Fruit fly (Drosophila melanogaster) whole organism, embryonic: ENCODE results near the gene CG18179.
A peak's percentile ranks its signal among the peaks of the same experiment; 100 is the strongest.

Experiments
- CG12071 ChIP-seq: fragments of 200-800 bp; sonication (Bioruptor generic); optimal IDR thresholded peaks from 3 replicates; lab custom pipeline; 2018; ENCODE audit warnings: missing biosample characterization, mild to moderate bottlenecking, missing genetic modification characterization
- CG12219 ChIP-seq: fragments of 200-800 bp; sonication (Bioruptor generic); optimal IDR thresholded peaks from 3 replicates; lab custom pipeline; 2018; ENCODE audit warnings: missing biosample characterization, mild to moderate bottlenecking, missing genetic modification characterization
- CG12391 ChIP-seq: fragments of 200-800 bp; sonication (Bioruptor generic); optimal IDR thresholded peaks from 3 replicates; lab custom pipeline; 2018; ENCODE audit warnings: missing biosample characterization, mild to moderate bottlenecking, missing genetic modification characterization, moderate library complexity
- CG12942 ChIP-seq: fragments of 200-800 bp; sonication (Bioruptor generic); optimal IDR thresholded peaks from 3 replicates; lab custom pipeline; 2016; ENCODE audit warnings: missing biosample characterization, missing genetic modification characterization
- CG13624 ChIP-seq: fragments of 200-800 bp; sonication (Bioruptor generic); optimal IDR thresholded peaks from 2 replicates; lab custom pipeline; 2016; ENCODE audit warnings: missing biosample characterization, missing genetic modification characterization
- CG14710 ChIP-seq: fragments of 200-800 bp; sonication (Bioruptor generic); optimal IDR thresholded peaks from 3 replicates; lab custom pipeline; 2019; ENCODE audit warnings: missing biosample characterization, mild to moderate bottlenecking, missing genetic modification characterization, moderate library complexity
- CG15269 ChIP-seq: fragments of 200-800 bp; sonication (Bioruptor generic); optimal IDR thresholded peaks from 2 replicates; lab custom pipeline; 2018; ENCODE audit warnings: missing biosample characterization, mild to moderate bottlenecking, missing genetic modification characterization, moderate library complexity
- CG15479 ChIP-seq: fragments of 200-800 bp; sonication (Bioruptor generic); optimal IDR thresholded peaks from 3 replicates; lab custom pipeline; 2019; ENCODE audit warnings: missing biosample characterization, mild to moderate bottlenecking, missing genetic modification characterization, moderate library complexity
- CG17568 ChIP-seq: fragments of 200-800 bp; sonication (Bioruptor generic); optimal IDR thresholded peaks from 2 replicates; lab custom pipeline; 2018; ENCODE audit warnings: missing biosample characterization, mild to moderate bottlenecking, missing genetic modification characterization, moderate library complexity
- CG18476 ChIP-seq: fragments of 200-800 bp; sonication (Bioruptor generic); optimal IDR thresholded peaks from 2 replicates; lab custom pipeline; 2016; ENCODE audit warnings: missing biosample characterization, mild to moderate bottlenecking, missing genetic modification characterization
- CG3281 ChIP-seq: fragments of 200-800 bp; sonication (Bioruptor generic); optimal IDR thresholded peaks from 3 replicates; lab custom pipeline; 2017; ENCODE audit warnings: missing biosample characterization, mild to moderate bottlenecking, missing genetic modification characterization
- CG3726 ChIP-seq: fragments of 200-800 bp; sonication (Bioruptor generic); IDR thresholded peaks from 3 replicates; pipeline ENCODE4, ENCODE4 v1.3.6; 2022; ENCODE audit warnings: missing biosample characterization, missing genetic modification characterization
- CG4282 ChIP-seq: fragments of 200-800 bp; sonication (Bioruptor generic); optimal IDR thresholded peaks from 2 replicates; lab custom pipeline; 2016; ENCODE audit warnings: missing biosample characterization, missing genetic modification characterization
- CG8359 ChIP-seq: fragments of 200-800 bp; sonication (Bioruptor generic); optimal IDR thresholded peaks from 2 replicates; lab custom pipeline; 2017; ENCODE audit warnings: missing biosample characterization, mild to moderate bottlenecking, missing genetic modification characterization, borderline replicate concordance
- CG8944 ChIP-seq: fragments of 200-800 bp; sonication (Bioruptor generic); optimal IDR thresholded peaks from 3 replicates; lab custom pipeline; 2016; ENCODE audit warnings: missing biosample characterization, missing genetic modification characterization
- CG9727 ChIP-seq: fragments of 200-800 bp; sonication (Bioruptor generic); optimal IDR thresholded peaks from 3 replicates; lab custom pipeline; 2017; ENCODE audit warnings: missing biosample characterization, mild to moderate bottlenecking, missing genetic modification characterization
- Dip3 ChIP-seq: fragments of 200-800 bp; sonication (Bioruptor generic); optimal IDR thresholded peaks from 3 replicates; lab custom pipeline; 2016; ENCODE audit warnings: missing biosample characterization, missing genetic modification characterization
- HHEX ChIP-seq: fragments of 200-800 bp; sonication (Bioruptor generic); optimal IDR thresholded peaks from 3 replicates; lab custom pipeline; 2017; ENCODE audit warnings: missing biosample characterization, mild to moderate bottlenecking, missing genetic modification characterization, missing genetic modification reagents
- HLH3B ChIP-seq: fragments of 200-800 bp; sonication (Bioruptor generic); IDR thresholded peaks from 2 replicates; pipeline ENCODE4 v1.3.6; 2022; ENCODE audit warnings: missing biosample characterization, missing genetic modification characterization
- HLHmδ ChIP-seq: fragments of 200-800 bp; sonication (Bioruptor generic); optimal IDR thresholded peaks from 2 replicates; lab custom pipeline; 2018; ENCODE audit warnings: missing biosample characterization, mild to moderate bottlenecking, missing genetic modification characterization, moderate library complexity
- MESR4 ChIP-seq: fragments of 200-800 bp; sonication (Bioruptor generic); optimal IDR thresholded peaks from 2 replicates; lab custom pipeline; 2018; ENCODE audit warnings: missing biosample characterization, mild to moderate bottlenecking, missing genetic modification characterization, moderate library complexity
- NFAT ChIP-seq: fragments of 200-800 bp; sonication (Bioruptor generic); IDR thresholded peaks from 2 replicates; pipeline ENCODE4 v1.3.6; 2022; ENCODE audit warnings: missing biosample characterization, missing genetic modification characterization
- NK7.1 ChIP-seq: fragments of 200-800 bp; sonication (Bioruptor generic); optimal IDR thresholded peaks from 3 replicates; lab custom pipeline; 2016; ENCODE audit warnings: missing biosample characterization, missing genetic modification characterization
- Oli ChIP-seq: fragments of 200-800 bp; sonication (Bioruptor generic); optimal IDR thresholded peaks from 2 replicates; lab custom pipeline; 2018; ENCODE audit warnings: missing biosample characterization, mild to moderate bottlenecking, missing genetic modification characterization, moderate library complexity
- Scr ChIP-seq: fragments of 200-800 bp; sonication (Bioruptor generic); IDR thresholded peaks from 2 replicates; pipeline ENCODE4 v1.3.6; 2022; ENCODE audit warnings: missing biosample characterization, missing genetic modification characterization; ENCODE audit not compliant: partially characterized antibody
- Spps ChIP-seq: fragments of 200-800 bp; sonication (Bioruptor generic); optimal IDR thresholded peaks from 2 replicates; lab custom pipeline; 2018; ENCODE audit warnings: missing biosample characterization, mild to moderate bottlenecking, missing genetic modification characterization
- Sry-δ ChIP-seq: fragments of 200-800 bp; sonication (Bioruptor generic); optimal IDR thresholded peaks from 2 replicates; lab custom pipeline; 2016; ENCODE audit warnings: missing biosample characterization, missing genetic modification characterization
- Xbp1 ChIP-seq: fragments of 200-800 bp; sonication (Bioruptor generic); optimal IDR thresholded peaks from 3 replicates; lab custom pipeline; 2016; ENCODE audit warnings: missing biosample characterization, mild to moderate bottlenecking, missing genetic modification characterization
- cad ChIP-seq: fragments of >200 bp; optimal IDR thresholded peaks from 2 replicates; lab custom pipeline; 2017; ENCODE audit warnings: missing biosample characterization, missing genetic modification characterization
- chn ChIP-seq: fragments of 200-800 bp; sonication (Bioruptor generic); optimal IDR thresholded peaks from 2 replicates; lab custom pipeline; 2016; ENCODE audit warnings: missing biosample characterization, missing genetic modification characterization
- da ChIP-seq: fragments of 200-800 bp; sonication (Bioruptor generic); optimal IDR thresholded peaks from 2 replicates; lab custom pipeline; 2016; ENCODE audit warnings: missing biosample characterization, missing genetic modification characterization
- emc ChIP-seq: fragments of 200-800 bp; sonication (Bioruptor generic); optimal IDR thresholded peaks from 2 replicates; lab custom pipeline; 2016; ENCODE audit warnings: missing biosample characterization, missing genetic modification characterization
- ftz-f1 ChIP-seq: fragments of 200-800 bp; sonication (Bioruptor generic); optimal IDR thresholded peaks from 2 replicates; lab custom pipeline; 2016; ENCODE audit warnings: missing biosample characterization, missing genetic modification characterization
- gce ChIP-seq: fragments of 200-800 bp; sonication (Bioruptor generic); IDR thresholded peaks from 3 replicates; pipeline ENCODE4 v1.3.6; 2022; ENCODE audit warnings: missing biosample characterization, missing genetic modification characterization
- gsb ChIP-seq: fragments of 200-800 bp; sonication (Bioruptor generic); IDR thresholded peaks from 2 replicates; pipeline ENCODE4 v1.3.6; 2022; ENCODE audit warnings: missing biosample characterization, missing genetic modification characterization
- gt ChIP-seq: fragments of 200-800 bp; sonication (Bioruptor generic); IDR thresholded peaks from 2 replicates; pipeline ENCODE4 v1.3.6; 2022; ENCODE audit warnings: missing biosample characterization, missing genetic modification characterization
- h ChIP-seq: fragments of >200 bp; optimal IDR thresholded peaks from 2 replicates; lab custom pipeline; 2017
- ind ChIP-seq: fragments of 200-800 bp; sonication (Bioruptor generic); optimal IDR thresholded peaks from 3 replicates; lab custom pipeline; 2016; ENCODE audit warnings: missing biosample characterization, missing genetic modification characterization
- kay ChIP-seq: fragments of 200-800 bp; sonication (Bioruptor generic); optimal IDR thresholded peaks from 2 replicates; lab custom pipeline; 2016; ENCODE audit warnings: missing biosample characterization, missing genetic modification characterization
- nom ChIP-seq: fragments of 200-800 bp; sonication (Bioruptor generic); optimal IDR thresholded peaks from 2 replicates; lab custom pipeline; 2017; ENCODE audit warnings: missing biosample characterization, missing genetic modification characterization, mild to moderate bottlenecking, moderate library complexity, missing genetic modification reagents
- org-1 ChIP-seq: fragments of 200-800 bp; sonication (Bioruptor generic); optimal IDR thresholded peaks from 2 replicates; lab custom pipeline; 2017; ENCODE audit warnings: missing biosample characterization, missing genetic modification characterization
- ranshi ChIP-seq: fragments of 200-800 bp; sonication (Bioruptor generic); IDR thresholded peaks from 2 replicates; pipeline ENCODE4 v1.3.6; 2022; ENCODE audit warnings: missing biosample characterization, missing genetic modification characterization
- rib ChIP-seq: fragments of 200-800 bp; sonication (Bioruptor generic); IDR thresholded peaks from 2 replicates; pipeline ENCODE4 v1.3.6; 2022; ENCODE audit warnings: missing biosample characterization, missing genetic modification characterization
- ro ChIP-seq: fragments of 200-800 bp; sonication (Bioruptor generic); IDR thresholded peaks from 2 replicates; pipeline ENCODE4 v1.3.6; 2022; ENCODE audit warnings: missing biosample characterization, missing genetic modification characterization
- sc ChIP-seq, 3 experiments: fragments of >200 bp in 2 of 3; fragments of 200-800 bp in 1 of 3; sonication (Bioruptor generic) in 1 of 3; optimal IDR thresholded peaks; 2 replicates in 2 of 3; 3 replicates in 1 of 3; lab custom pipeline; 2017; ENCODE audit warnings: mild to moderate bottlenecking in 1 of 3, missing biosample characterization in 1 of 3, missing genetic modification characterization in 1 of 3, missing genetic modification reagents in 1 of 3
- slou ChIP-seq: fragments of 200-800 bp; sonication (Bioruptor generic); optimal IDR thresholded peaks from 3 replicates; lab custom pipeline; 2016; ENCODE audit warnings: missing biosample characterization, missing genetic modification characterization
- tna ChIP-seq: fragments of 200-800 bp; sonication (Bioruptor generic); IDR thresholded peaks from 2 replicates; pipeline ENCODE4 v1.3.6; 2022; ENCODE audit warnings: missing biosample characterization, missing genetic modification characterization; ENCODE audit not compliant: partially characterized antibody
- tx ChIP-seq: fragments of 200-800 bp; sonication (Bioruptor generic); optimal IDR thresholded peaks from 2 replicates; lab custom pipeline; 2016; ENCODE audit warnings: missing biosample characterization, missing genetic modification characterization
- vfl ChIP-seq: fragments of 200-800 bp; sonication (Bioruptor generic); optimal IDR thresholded peaks from 2 replicates; lab custom pipeline; 2016; ENCODE audit warnings: missing biosample characterization, missing genetic modification characterization
- yki ChIP-seq: fragments of >200 bp; optimal IDR thresholded peaks from 3 replicates; lab custom pipeline; 2018
- z ChIP-seq: fragments of 200-800 bp; sonication (Bioruptor generic); IDR thresholded peaks from 3 replicates; pipeline ENCODE4 v1.3.6; 2022; ENCODE audit warnings: missing biosample characterization, missing genetic modification characterization

CG18179 gene

dm6 chr3L:9613960-9614588 lies 25.0 kb upstream of the CG18179 start (continued):
- no peak for TF ChIP-seq emc (GFP tag; lab: Kevin White, UChicago)
- TF ChIP-seq Oli (tag; lab: Kevin White, UChicago), result no peak
- no peak for TF ChIP-seq h (lab: Kevin White, UChicago)
- TF ChIP-seq CG12219 (GFP tag; lab: Kevin White, UChicago), result no peak
- no peak for TF ChIP-seq Dip3
- TF ChIP-seq sc (optimal IDR thresholded peaks at IDR 0.05; lab: Kevin White, UChicago), result no peak
- TF ChIP-seq sc (GFP tag; optimal IDR thresholded peaks at IDR 0.05; lab: Kevin White, UChicago), result no peak
- TF ChIP-seq CG8359, result no peak
- no peak for TF ChIP-seq HLHmδ (GFP tag; lab: Kevin White, UChicago)
- TF ChIP-seq CG3726 (GFP tag; lab: Robert Waterston, UW), result no peak
- peak; percentile 16 for TF ChIP-seq Xbp1 (GFP tag; lab: Kevin White, UChicago)
- TF ChIP-seq Sry-δ, result no peak
- no peak for TF ChIP-seq CG15269 (tag; lab: Kevin White, UChicago)
- TF ChIP-seq kay (GFP tag; lab: Kevin White, UChicago), result no peak
- TF ChIP-seq ind (GFP tag; lab: Kevin White, UChicago), result peak; percentile 59
- TF ChIP-seq yki (lab: Kevin White, UChicago), result no peak
- TF ChIP-seq org-1 (GFP tag; lab: Kevin White, UChicago), result no peak
- no peak for TF ChIP-seq CG12942 (GFP tag; lab: Kevin White, UChicago)
- TF ChIP-seq Spps (tag; lab: Kevin White, UChicago), result no peak
- no peak for TF ChIP-seq CG3281 (GFP tag; lab: Kevin White, UChicago)
- no peak for TF ChIP-seq tna (GFP tag; lab: Robert Waterston, UW)
- no peak for TF ChIP-seq gce
- TF ChIP-seq chn, result no peak
- no peak for TF ChIP-seq Scr (GFP tag; lab: Robert Waterston, UW)
- peak; percentile 57 for TF ChIP-seq vfl
- peak; percentile 36; the same call in 1 of the 2 replicates for TF ChIP-seq ranshi
- TF ChIP-seq HHEX, result no peak
- TF ChIP-seq ftz-f1, result peak; percentile 51
- no peak for TF ChIP-seq nom (GFP tag; lab: Kevin White, UChicago)
- TF ChIP-seq NK7.1 (GFP tag; lab: Kevin White, UChicago), result no peak
- no peak for TF ChIP-seq ro (GFP tag; lab: Robert Waterston, UW)
- TF ChIP-seq rib (GFP tag; lab: Robert Waterston, UW), result no peak; the same call in 1 of the 2 replicates
- TF ChIP-seq HLH3B (GFP tag; lab: Robert Waterston, UW), result peak; percentile 31; the same call in 1 of the 2 replicates
- TF ChIP-seq da (GFP tag; lab: Kevin White, UChicago), result no peak
- no peak for TF ChIP-seq CG12391 (tag; lab: Kevin White, UChicago)
- TF ChIP-seq CG12071 (GFP tag; lab: Kevin White, UChicago), result no peak
- no peak for TF ChIP-seq MESR4 (GFP tag; lab: Kevin White, UChicago)
- TF ChIP-seq CG4282 (GFP tag; lab: Kevin White, UChicago), result no peak
- TF ChIP-seq CG13624, result no peak
- no peak for TF ChIP-seq tx (GFP tag; lab: Kevin White, UChicago)
- peak; percentile 20 for TF ChIP-seq slou (GFP tag; lab: Kevin White, UChicago)
- TF ChIP-seq CG9727 (GFP tag; lab: Kevin White, UChicago), result no peak
- peak; percentile 73; the same call in 1 of the 2 replicates for TF ChIP-seq NFAT
- no peak for TF ChIP-seq gsb (GFP tag; lab: Robert Waterston, UW)
- peak; percentile 47 for TF ChIP-seq CG14710
- TF ChIP-seq cad, result no peak
- TF ChIP-seq CG8944, result no peak
- peak; percentile 37 for TF ChIP-seq CG18476 (GFP tag; lab: Kevin White, UChicago)
- TF ChIP-seq CG17568, result no peak
- no peak for TF ChIP-seq gt (GFP tag; lab: Robert Waterston, UW)
- no peak for TF ChIP-seq z (GFP tag; lab: Robert Waterston, UW)
- TF ChIP-seq CG15479 (GFP tag; lab: Kevin White, UChicago), result no peak
